Fruit fly (Drosophila melanogaster): Measurements from ENCODE around the gene CG5262.

CG5262 gene

DNA sequence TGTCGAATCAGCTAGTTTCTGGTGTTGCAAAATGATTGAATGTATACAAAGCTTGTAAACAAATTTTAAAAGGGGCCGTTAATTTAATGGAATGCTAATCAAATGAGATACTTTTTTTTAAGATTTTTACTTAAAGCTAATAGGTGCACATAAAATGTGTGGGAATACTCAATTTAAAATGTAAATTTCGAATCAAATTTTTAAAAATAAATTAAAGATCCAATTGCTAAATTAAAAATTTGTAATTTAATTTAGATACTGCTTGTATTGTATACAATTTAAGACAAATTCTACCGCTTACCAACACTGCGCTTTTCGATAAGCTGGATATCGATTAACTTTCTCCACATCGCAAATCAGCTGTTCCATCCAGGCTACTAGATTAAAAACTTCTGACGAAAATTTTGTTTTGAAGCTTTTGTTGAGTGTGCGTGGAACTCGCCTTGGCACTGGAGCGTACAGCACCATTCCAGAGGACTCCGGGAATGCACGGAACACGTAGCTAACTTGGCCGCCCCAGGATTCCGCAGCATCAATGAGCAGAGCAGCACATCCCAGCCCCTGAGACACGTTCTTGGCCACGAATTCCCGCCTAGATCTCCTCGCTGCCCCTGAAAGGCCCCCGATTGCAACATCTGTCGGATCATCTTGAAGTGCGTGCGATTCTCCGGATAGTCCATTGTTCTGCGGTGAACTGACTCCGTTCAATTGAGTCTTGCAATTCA, 46.0 kb downstream of the CG5262 start, which contains the start of the genes CG5498 and fbl:
TSS of gene CG5498 (minus strand) at position 24 of the 725 bp plus-strand sequence.
TSS of gene fbl (plus strand) at position 344 of the 725 bp plus-strand sequence.
- TF ChIP-seq OdsH (GFP tag; optimal IDR thresholded peaks at IDR 0.05) (peak; percentile 75), CG6808 (GFP tag; optimal IDR thresholded peaks at IDR 0.05) (peak; percentile 45), esn (GFP tag; optimal IDR thresholded peaks at IDR 0.05) (peak; percentile 87), acj6 (GFP tag; optimal IDR thresholded peaks at IDR 0.05) (peak; percentile 76), cyc (GFP tag; optimal IDR thresholded peaks at IDR 0.05) (peak; percentile 69), CG4318 (GFP tag; optimal IDR thresholded peaks at IDR 0.05) (peak; percentile 32), topi (GFP tag; optimal IDR thresholded peaks at IDR 0.05) (peak; percentile 80), CG1621 (tag; optimal IDR thresholded peaks at IDR 0.05) (no peak), Smox (GFP tag; optimal IDR thresholded peaks at IDR 0.05) (peak; percentile 80), fd85E (GFP tag; optimal IDR thresholded peaks at IDR 0.05) (peak; percentile 23), fd59A (GFP tag; optimal IDR thresholded peaks at IDR 0.05) (peak; percentile 30), CG11294 (GFP tag; IDR thresholded peaks at IDR 0.05) (peak; percentile 24; the same call in 1 of the 2 replicates), CG3032 (tag; optimal IDR thresholded peaks at IDR 0.05) (peak; percentile 66), Sox102F (GFP tag; optimal IDR thresholded peaks at IDR 0.05) (peak; percentile 72), Sox15 (GFP tag; optimal IDR thresholded peaks at IDR 0.05) (peak; percentile 28), CG10631 (GFP tag; optimal IDR thresholded peaks at IDR 0.05) (peak; percentile 80), achi (GFP tag; optimal IDR thresholded peaks at IDR 0.05) (peak; percentile 77), CG16779 (tag; optimal IDR thresholded peaks at IDR 0.05) (no peak), pdm3 (GFP tag; optimal IDR thresholded peaks at IDR 0.05) (peak; percentile 74), Lpt (GFP tag; optimal IDR thresholded peaks at IDR 0.05) (peak; percentile 27), Eip93F (GFP tag; optimal IDR thresholded peaks at IDR 0.05) (no peak), CG7368 (GFP tag; optimal IDR thresholded peaks at IDR 0.05) (peak; percentile 61), spab (GFP tag; optimal IDR thresholded peaks at IDR 0.05) (no peak), CG32006 (GFP tag; optimal IDR thresholded peaks at IDR 0.05) (peak; percentile 69), CG8632 (GFP tag; optimal IDR thresholded peaks at IDR 0.05) (peak; percentile 70), Eip75B (GFP tag; optimal IDR thresholded peaks at IDR 0.05) (peak; percentile 73), eg (GFP tag; IDR thresholded peaks at IDR 0.05) (peak; percentile 69), CG11762 (GFP tag; optimal IDR thresholded peaks at IDR 0.05; ENCODE audit: insufficient read depth) (peak; percentile 55), CG10669 (GFP tag; optimal IDR thresholded peaks at IDR 0.05) (peak; percentile 61), CG34406 (GFP tag; optimal IDR thresholded peaks at IDR 0.05) (peak; percentile 80), Ets96B (tag; optimal IDR thresholded peaks at IDR 0.05) (peak; percentile 68), CG11902 (GFP tag; optimal IDR thresholded peaks at IDR 0.05) (peak; percentile 54), CG15336 (GFP tag; IDR thresholded peaks at IDR 0.05) (peak; percentile 52; the same call in 1 of the 2 replicates), dsx (GFP tag; optimal IDR thresholded peaks at IDR 0.05; ENCODE audit: poor library complexity, severe bottlenecking) (peak; percentile 75), Eip78C (GFP tag) (peak; percentile 94), lz (GFP tag; optimal IDR thresholded peaks at IDR 0.05) (peak; percentile 76), Blimp-1 (GFP tag; optimal IDR thresholded peaks at IDR 0.05) (peak; percentile 43), CG8319 (GFP tag; optimal IDR thresholded peaks at IDR 0.05) (peak; percentile 59), dac (GFP tag; optimal IDR thresholded peaks at IDR 0.05) (peak; percentile 5), CG6163 (GFP tag; IDR thresholded peaks at IDR 0.05) (peak; percentile 68), fkh (GFP tag; optimal IDR thresholded peaks at IDR 0.05) (peak; percentile 86), Hr4 (GFP tag; optimal IDR thresholded peaks at IDR 0.05) (peak; percentile 70), net (GFP tag; optimal IDR thresholded peaks at IDR 0.05) (peak; percentile 59), Gug (GFP tag; IDR thresholded peaks at IDR 0.05) (0 out of 2 replicates have a peak, but pooled peaks have one; percentile 43), CG3919 (GFP tag; optimal IDR thresholded peaks at IDR 0.05) (peak; percentile 68), CG31627 (GFP tag; optimal IDR thresholded peaks at IDR 0.05) (peak; percentile 81), Hr38 (GFP tag; optimal IDR thresholded peaks at IDR 0.05) (no peak), CG6276 (GFP tag; optimal IDR thresholded peaks at IDR 0.05) (no peak), salr (GFP tag; optimal IDR thresholded peaks at IDR 0.05) (peak in 1 of 2 experiments; percentile 76), vri (GFP tag; optimal IDR thresholded peaks at IDR 0.05) (peak; percentile 38)

All from whole organism, prepupa.